Worm (Caenorhabditis elegans) whole organism, L4 larva: Measurements from ENCODE around the gene F46H5.5.
A peak's percentile ranks its signal among the peaks of the same experiment; 100 is the strongest.

Source experiments
- aha-1 ChIP-seq: fragments of 150-350 bp; peaks from one replicate; lab custom pipeline; 2014; ENCODE audit warnings: missing biosample characterization, missing genetic modification characterization
- arid-1 ChIP-seq: fragments of 200-800 bp; sonication (Bioruptor generic); conservative IDR thresholded peaks from 2 replicates; pipeline ENCODE4 v1.3.6; 2022; ENCODE audit warnings: missing genetic modification reagents, missing genetic modification characterization, missing compliant biosample characterization
- ceh-82 ChIP-seq: sonication (generic microtip); optimal IDR thresholded peaks from 2 replicates; lab custom pipeline; 2017; ENCODE audit warnings: missing biosample characterization, missing genetic modification characterization
- ces-1 ChIP-seq: fragments of 150-350 bp; sonication (generic microtip); optimal IDR thresholded peaks from 4 replicates; lab custom pipeline; 2014; ENCODE audit warnings: missing biosample characterization, missing genetic modification reagents, missing genetic modification characterization
- hlh-30 ChIP-seq: sonication (generic microtip); optimal IDR thresholded peaks from 2 replicates; lab custom pipeline; 2017; ENCODE audit warnings: antibody characterized with exemption, mild to moderate bottlenecking, missing genetic modification characterization, missing compliant biosample characterization; ENCODE audit not compliant: insufficient read depth
- lin-39 ChIP-seq: fragments of 150-350 bp; optimal IDR thresholded peaks from 2 replicates; lab custom pipeline; 2014; ENCODE audit warnings: missing biosample characterization, missing genetic modification reagents, missing genetic modification characterization
- mdl-1 ChIP-seq, 2 experiments: fragments of 150-350 bp in 1 of 2; sonication (generic microtip) in 1 of 2; optimal IDR thresholded peaks; 2 replicates each; lab custom pipeline; 2014 to 2017; ENCODE audit warnings: missing biosample characterization in 2 of 2, missing genetic modification characterization in 2 of 2
- mep-1 ChIP-seq: fragments of 150-350 bp; sonication (generic microtip); optimal IDR thresholded peaks from 3 replicates; lab custom pipeline; 2014; ENCODE audit warnings: missing biosample characterization, missing genetic modification characterization
- nhr-111 ChIP-seq: fragments of 200-800 bp; sonication (Bioruptor generic); optimal IDR thresholded peaks from 2 replicates; lab custom pipeline; 2018; ENCODE audit warnings: mild to moderate bottlenecking, missing genetic modification characterization, missing compliant biosample characterization
- nhr-76 ChIP-seq: fragments of 150-350 bp; optimal IDR thresholded peaks from 2 replicates; lab custom pipeline; 2014; ENCODE audit warnings: missing biosample characterization, missing genetic modification characterization
- spr-3 ChIP-seq: fragments of 200-800 bp; sonication (Bioruptor generic); optimal IDR thresholded peaks from 2 replicates; lab custom pipeline; 2018; ENCODE audit warnings: mild to moderate bottlenecking, missing genetic modification characterization, missing compliant biosample characterization
- unc-39 ChIP-seq: sonication (generic microtip); optimal IDR thresholded peaks from 2 replicates; lab custom pipeline; 2017; ENCODE audit warnings: missing biosample characterization, missing genetic modification characterization
- ztf-11 ChIP-seq: fragments of 150-350 bp; optimal IDR thresholded peaks from 2 replicates; lab custom pipeline; 2014; ENCODE audit warnings: missing biosample characterization, missing genetic modification characterization

- TF ChIP-seq ceh-82 (tag; lab: Kevin White, UChicago): no peak
- no peak for TF ChIP-seq arid-1
- no peak for TF ChIP-seq nhr-76 (tag; lab: Kevin White, UChicago)
- TF ChIP-seq ztf-11 (tag; lab: Kevin White, UChicago): no peak
- no peak for TF ChIP-seq unc-39 (tag; lab: Kevin White, UChicago)
- TF ChIP-seq mep-1 (tag; lab: Kevin White, UChicago): no peak
- TF ChIP-seq hlh-30 (tag; lab: Kevin White, UChicago): no peak
- TF ChIP-seq aha-1 (tag; lab: Kevin White, UChicago): peak; percentile 29
- TF ChIP-seq lin-39: no peak
- TF ChIP-seq ces-1: no peak
- no peak for TF ChIP-seq mdl-1 (tag; optimal IDR thresholded peaks at IDR 0.05; lab: Kevin White, UChicago)
- TF ChIP-seq nhr-111 (GFP tag; lab: Kevin White, UChicago): no peak
- no peak for TF ChIP-seq spr-3
These were observed 36.6 kb downstream of the F46H5.5 start for ce11 chrX:7220209-7220608.
